Worm (Caenorhabditis elegans) whole organism, L1 larva: ENCODE data around the gene C23G10.1.

Experiments
- C04F5.9 ChIP-seq: sonication (generic microtip); optimal IDR thresholded peaks from 2 replicates; lab custom pipeline; 2016; ENCODE audit warnings: missing genetic modification characterization, missing compliant biosample characterization
- C16A3.4 ChIP-seq: fragments of 150-350 bp; optimal IDR thresholded peaks from 2 replicates; lab custom pipeline; 2014; ENCODE audit warnings: missing biosample characterization, missing genetic modification characterization
- F16B12.6 ChIP-seq: fragments of 150-350 bp; optimal IDR thresholded peaks from 2 replicates; lab custom pipeline; 2014; ENCODE audit warnings: missing biosample characterization, missing genetic modification characterization
- efl-1 ChIP-seq, 4 experiments: fragments of 150-350 bp; optimal IDR thresholded peaks in 3 of 4; peaks in 1 of 4; 1 replicate in 1 of 4; 2 replicates in 3 of 4; lab custom pipeline; 2014; ENCODE audit warnings: missing biosample characterization in 2 of 4, missing genetic modification characterization in 2 of 4, missing genetic modification reagents in 2 of 4
- egl-13 ChIP-seq: sonication (generic microtip); optimal IDR thresholded peaks from 2 replicates; lab custom pipeline; 2016; ENCODE audit warnings: missing genotype, missing genetic modification reagents, missing genetic modification characterization, missing compliant biosample characterization
- egl-27 ChIP-seq, 2 experiments: fragments of 150-350 bp in 1 of 2; sonication (generic microtip); optimal IDR thresholded peaks; 3 replicates each; lab custom pipeline; 2017 to 2018; ENCODE audit warnings: missing biosample characterization in 2 of 2, missing genetic modification characterization in 2 of 2, missing genetic modification reagents in 2 of 2
- elt-2 ChIP-seq: sonication (generic microtip); optimal IDR thresholded peaks from 2 replicates; lab custom pipeline; 2016; ENCODE audit warnings: missing genetic modification characterization, mild to moderate bottlenecking, inconsistent platforms, missing compliant biosample characterization, missing genetic modification reagents
- grh-1 ChIP-seq: fragments of 200-800 bp; sonication (Bioruptor generic); IDR thresholded peaks from 2 replicates; pipeline ENCODE4 v1.3.6; 2022; ENCODE audit warnings: missing genetic modification reagents, missing genetic modification characterization, missing compliant biosample characterization
- hlh-4 ChIP-seq: sonication (generic microtip); optimal IDR thresholded peaks from 2 replicates; lab custom pipeline; 2016; ENCODE audit warnings: mild to moderate bottlenecking, missing genetic modification characterization, missing compliant biosample characterization
- isw-1 ChIP-seq: fragments of 200-800 bp; sonication (Bioruptor generic); IDR thresholded peaks from 2 replicates; pipeline ENCODE4 v1.3.6; 2022; ENCODE audit warnings: missing genetic modification characterization, missing compliant biosample characterization
- lin-14 ChIP-seq: fragments of 200-800 bp; sonication (Bioruptor generic); optimal IDR thresholded peaks from 2 replicates; lab custom pipeline; 2018; ENCODE audit warnings: mild to moderate bottlenecking, missing genetic modification characterization, moderate library complexity, missing compliant biosample characterization
- lin-35 ChIP-seq, 2 experiments: fragments of 150-350 bp; optimal IDR thresholded peaks; 2 replicates each; lab custom pipeline; 2014; ENCODE audit warnings: missing biosample characterization in 2 of 2, missing genetic modification characterization in 2 of 2, missing genetic modification reagents in 2 of 2
- lsy-2 ChIP-seq, 2 experiments: fragments of 150-350 bp; optimal IDR thresholded peaks; 2 replicates each; lab custom pipeline; 2014; ENCODE audit warnings: missing biosample characterization in 2 of 2, missing genetic modification characterization in 2 of 2
- mdl-1 ChIP-seq, 2 experiments: fragments of 150-350 bp; optimal IDR thresholded peaks; 2 replicates each; lab custom pipeline; 2014 to 2017; ENCODE audit warnings: missing biosample characterization in 2 of 2, missing genetic modification characterization in 2 of 2, inconsistent platforms in 1 of 2
- mef-2 ChIP-seq: fragments of 150-350 bp; optimal IDR thresholded peaks from 2 replicates; lab custom pipeline; 2014; ENCODE audit warnings: missing biosample characterization, missing genetic modification characterization
- nhr-11 ChIP-seq: fragments of 150-350 bp; optimal IDR thresholded peaks from 2 replicates; lab custom pipeline; 2014; ENCODE audit warnings: missing biosample characterization, missing genetic modification characterization
- nhr-19 ChIP-seq: fragments of 200-800 bp; sonication (Bioruptor generic); conservative IDR thresholded peaks from 2 replicates; pipeline ENCODE4 v1.3.6; 2022; ENCODE audit warnings: missing genetic modification characterization, missing compliant biosample characterization
- nhr-20 ChIP-seq: sonication (generic microtip); optimal IDR thresholded peaks from 2 replicates; lab custom pipeline; 2016; ENCODE audit warnings: mild to moderate bottlenecking, missing genetic modification characterization, missing compliant biosample characterization
- nhr-71 ChIP-seq: sonication (generic microtip); optimal IDR thresholded peaks from 2 replicates; lab custom pipeline; 2016; ENCODE audit warnings: mild to moderate bottlenecking, missing genetic modification characterization, moderate library complexity, missing compliant biosample characterization
- nhr-85 ChIP-seq: sonication (generic microtip); peaks from one replicate; lab custom pipeline; 2016; ENCODE audit warnings: missing genetic modification characterization, inconsistent platforms, missing compliant biosample characterization
- nhr-90 ChIP-seq: sonication (generic microtip); optimal IDR thresholded peaks from 2 replicates; lab custom pipeline; 2016; ENCODE audit warnings: mild to moderate bottlenecking, missing genetic modification characterization, missing compliant biosample characterization; ENCODE audit not compliant: poor library complexity
- pag-3 ChIP-seq: sonication (generic microtip); optimal IDR thresholded peaks from 2 replicates; lab custom pipeline; 2017; ENCODE audit warnings: missing genetic modification characterization, mild to moderate bottlenecking, missing compliant biosample characterization, antibody characterized with exemption, borderline replicate concordance; ENCODE audit not compliant: insufficient read depth
- pqm-1 ChIP-seq: sonication (generic microtip); optimal IDR thresholded peaks from 3 replicates; lab custom pipeline; 2017; ENCODE audit warnings: missing biosample characterization, missing genetic modification characterization
- skn-1 ChIP-seq: fragments of 150-350 bp; optimal IDR thresholded peaks from 2 replicates; lab custom pipeline; 2014; ENCODE audit warnings: missing biosample characterization, missing genetic modification characterization
- snpc-4 ChIP-seq: fragments of 150-350 bp; optimal IDR thresholded peaks from 2 replicates; lab custom pipeline; 2014; ENCODE audit warnings: missing biosample characterization, missing genetic modification characterization
- snu-23 ChIP-seq: sonication (generic microtip); optimal IDR thresholded peaks from 2 replicates; lab custom pipeline; 2016; ENCODE audit warnings: missing genetic modification characterization, missing compliant biosample characterization
- sptf-1 ChIP-seq: fragments of 150-350 bp; optimal IDR thresholded peaks from 2 replicates; lab custom pipeline; 2014; ENCODE audit warnings: missing biosample characterization, missing genetic modification characterization
- sup-37 ChIP-seq: fragments of 200-800 bp; sonication (Bioruptor generic); optimal IDR thresholded peaks from 2 replicates; lab custom pipeline; 2018; ENCODE audit warnings: mild to moderate bottlenecking, missing genetic modification characterization, missing compliant biosample characterization
- tbx-2 ChIP-seq: sonication (generic microtip); optimal IDR thresholded peaks from 2 replicates; lab custom pipeline; 2016; ENCODE audit warnings: missing genetic modification characterization, missing compliant biosample characterization
- unc-86 ChIP-seq: sonication (generic microtip); optimal IDR thresholded peaks from 2 replicates; lab custom pipeline; 2016; ENCODE audit warnings: missing genetic modification characterization, missing compliant biosample characterization
- vab-15 ChIP-seq: sonication (generic microtip); optimal IDR thresholded peaks from 2 replicates; lab custom pipeline; 2017; ENCODE audit warnings: missing genotype, mild to moderate bottlenecking, missing genetic modification characterization, missing compliant biosample characterization
- zip-4 ChIP-seq: fragments of 200-800 bp; sonication (Bioruptor generic); optimal IDR thresholded peaks from 2 replicates; lab custom pipeline; 2018; ENCODE audit warnings: mild to moderate bottlenecking, missing genetic modification characterization, moderate library complexity, missing compliant biosample characterization

Gene C23G10.1

DNA sequence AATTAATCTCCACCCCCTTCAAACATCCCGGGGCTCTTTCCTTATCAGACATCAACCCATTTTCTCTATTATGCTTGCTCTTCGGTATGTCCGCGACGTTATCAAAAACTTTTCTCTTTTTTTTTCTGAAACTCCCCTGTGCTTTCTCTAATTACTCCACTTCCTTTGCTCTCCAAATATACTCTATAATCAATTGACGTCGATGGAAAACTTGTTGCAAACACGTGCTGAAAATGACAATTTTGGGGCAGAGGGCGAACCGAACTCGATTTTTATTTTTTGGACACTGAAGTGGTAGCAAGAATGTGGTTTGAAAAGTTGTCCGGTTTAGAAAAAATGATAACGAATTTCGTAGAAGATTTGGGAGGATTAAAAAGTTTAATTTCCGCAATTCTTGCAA, 30.0 kb upstream of the C23G10.1 start:
- TF ChIP-seq F16B12.6, result no peak
- TF ChIP-seq lin-35 (GFP tag; optimal IDR thresholded peaks at IDR 0.05; lab: Kevin White, UChicago), result peak in 1 of 2 experiments; percentile 5
- TF ChIP-seq efl-1 (optimal IDR thresholded peaks at IDR 0.05; lab: Kevin White, UChicago), result no peak
- TF ChIP-seq efl-1 (GFP tag; optimal IDR thresholded peaks at IDR 0.05 in 1 of 2; lab: Kevin White, UChicago), result peak in 1 of 2 experiments; percentile 76
- peak; percentile 44 for TF ChIP-seq nhr-20 (tag; lab: Kevin White, UChicago)
- no peak for TF ChIP-seq egl-13 (tag; lab: Kevin White, UChicago)
- peak; percentile 21 for TF ChIP-seq nhr-71 (tag; lab: Kevin White, UChicago)
- peak in 1 of 2 experiments; percentile 49 for TF ChIP-seq mdl-1 (tag; optimal IDR thresholded peaks at IDR 0.05; lab: Kevin White, UChicago)
- TF ChIP-seq snpc-4 (tag; lab: Kevin White, UChicago), result no peak
- TF ChIP-seq elt-2, result peak; percentile 95

DNA sequence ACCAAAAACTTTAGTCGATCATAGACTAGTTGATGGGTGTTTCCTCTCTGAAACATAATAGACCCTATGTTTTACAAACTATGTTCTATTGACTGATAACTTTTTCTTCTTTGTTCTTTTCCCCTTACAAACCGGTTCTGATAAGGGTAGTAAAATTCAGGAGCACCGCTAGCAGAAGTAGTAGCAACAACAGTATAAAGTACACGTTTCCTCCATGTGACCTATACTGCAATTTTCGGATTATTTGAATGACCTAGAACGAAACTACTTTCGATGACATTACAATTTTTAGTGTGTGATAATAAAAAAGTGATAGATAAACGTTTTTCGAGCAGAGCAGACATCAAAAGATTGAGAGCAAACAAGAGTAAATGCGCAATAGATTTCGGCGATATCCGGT, 28.8 kb upstream of the C23G10.1 start:
- peak; percentile 32 for TF ChIP-seq nhr-85 (tag; lab: Kevin White, UChicago)
- TF ChIP-seq lin-35 (GFP tag; optimal IDR thresholded peaks at IDR 0.05; lab: Kevin White, UChicago), result peak in 1 of 2 experiments; percentile 50
- TF ChIP-seq nhr-20 (tag; lab: Kevin White, UChicago), result peak; percentile 31
- TF ChIP-seq nhr-90, result peak; percentile 1
- no peak for TF ChIP-seq egl-27 (tag; optimal IDR thresholded peaks at IDR 0.05; lab: Kevin White, UChicago)
- TF ChIP-seq lin-14 (GFP tag; lab: Kevin White, UChicago), result peak; percentile 31
- TF ChIP-seq pag-3 (tag; lab: Kevin White, UChicago), result no peak
- TF ChIP-seq nhr-71 (tag; lab: Kevin White, UChicago), result peak; percentile 37
- TF ChIP-seq sup-37 (GFP tag; lab: Kevin White, UChicago), result no peak
- TF ChIP-seq elt-2, result peak; percentile 96
- no peak for TF ChIP-seq grh-1 (GFP tag; lab: Robert Waterston, UW)

DNA sequence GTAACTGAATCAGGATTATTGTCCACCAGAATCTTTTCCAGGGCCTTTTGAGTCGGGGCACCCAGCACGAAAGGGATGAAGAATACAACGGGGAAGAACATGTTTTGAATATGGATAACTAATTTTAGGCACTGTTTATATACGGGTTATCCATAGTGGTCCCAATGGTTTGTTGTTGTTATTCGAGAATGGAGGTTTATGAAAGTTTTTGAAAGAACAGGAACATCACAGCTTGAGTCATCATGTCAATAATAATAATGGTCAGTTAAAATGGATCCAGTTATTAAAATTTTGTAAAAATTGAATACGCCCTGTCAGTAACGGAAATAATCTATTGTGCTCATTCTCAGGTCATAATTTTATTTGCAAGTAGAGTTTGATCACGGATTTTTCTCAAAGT, 26.0 kb upstream of the C23G10.1 start, which contains the start of gene nas-28:
nas-28 (minus strand) TSS at position 101 of the 400 bp plus-strand sequence.
- TF ChIP-seq lin-35 (GFP tag; optimal IDR thresholded peaks at IDR 0.05; lab: Kevin White, UChicago) (no peak), egl-27 (tag; optimal IDR thresholded peaks at IDR 0.05; lab: Kevin White, UChicago) (no peak), grh-1 (GFP tag; lab: Robert Waterston, UW) (no peak), C04F5.9 (no peak), sptf-1 (tag; lab: Kevin White, UChicago) (no peak), pqm-1 (tag; lab: Kevin White, UChicago) (no peak), nhr-11 (tag; lab: Kevin White, UChicago) (no peak), isw-1 (GFP tag; lab: Robert Waterston, UW) (no peak)

DNA sequence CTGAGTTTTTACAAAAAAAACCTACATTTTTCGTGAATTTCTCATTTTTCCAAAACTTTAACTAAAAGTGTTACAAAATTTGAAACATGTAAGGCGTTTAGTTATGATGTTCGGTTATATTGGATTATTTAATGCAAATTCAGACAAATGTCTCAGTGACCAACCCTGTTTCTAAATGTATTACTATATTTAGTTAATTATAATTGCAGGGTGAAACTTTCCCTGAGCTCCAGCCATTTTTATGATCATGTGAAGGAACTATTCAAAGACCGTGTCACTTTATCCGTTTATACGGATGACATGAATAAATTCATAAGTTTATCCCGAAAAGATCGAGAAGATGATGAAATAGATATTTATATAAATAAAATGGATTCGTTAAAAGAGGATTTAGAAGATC, 18.3 kb upstream of the C23G10.1 start, which contains the start of gene C23G10.5:
C23G10.5 (plus strand) TSS at position 301 of the 400 bp plus-strand sequence.
- TF ChIP-seq zip-4 (GFP tag; lab: Kevin White, UChicago) (no peak), lsy-2 (tag; optimal IDR thresholded peaks at IDR 0.05; lab: Kevin White, UChicago) (no peak)

DNA sequence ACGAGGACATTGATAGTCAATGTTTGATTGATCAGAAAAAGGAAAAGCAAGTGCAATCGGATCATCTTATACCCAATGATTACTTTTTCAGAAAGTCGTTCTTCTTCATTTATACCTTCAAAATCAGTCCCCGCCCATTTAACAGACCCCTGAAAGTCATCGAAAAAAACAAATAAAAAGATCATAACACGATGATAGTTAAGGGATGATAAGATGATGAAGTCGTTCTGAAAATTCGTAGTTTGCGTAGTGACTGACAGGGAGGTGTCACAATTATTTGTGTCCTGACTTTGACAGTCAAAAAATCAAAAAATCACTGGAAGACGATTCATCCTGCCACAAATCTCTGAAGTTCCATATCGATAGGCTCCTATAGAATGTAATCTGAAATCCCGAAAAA, 14.6 kb upstream of the C23G10.1 start, which contains the start of gene ugt-66:
ugt-66 (minus strand) TSS at position 101 of the 400 bp plus-strand sequence.
- no peak for TF ChIP-seq tbx-2 (tag; lab: Kevin White, UChicago)
- no peak for TF ChIP-seq C16A3.4 (tag; lab: Kevin White, UChicago)
- no peak for TF ChIP-seq vab-15 (tag; lab: Kevin White, UChicago)
- TF ChIP-seq mef-2 (tag; lab: Kevin White, UChicago), result no peak
- TF ChIP-seq snu-23 (GFP tag; lab: Kevin White, UChicago), result no peak

DNA sequence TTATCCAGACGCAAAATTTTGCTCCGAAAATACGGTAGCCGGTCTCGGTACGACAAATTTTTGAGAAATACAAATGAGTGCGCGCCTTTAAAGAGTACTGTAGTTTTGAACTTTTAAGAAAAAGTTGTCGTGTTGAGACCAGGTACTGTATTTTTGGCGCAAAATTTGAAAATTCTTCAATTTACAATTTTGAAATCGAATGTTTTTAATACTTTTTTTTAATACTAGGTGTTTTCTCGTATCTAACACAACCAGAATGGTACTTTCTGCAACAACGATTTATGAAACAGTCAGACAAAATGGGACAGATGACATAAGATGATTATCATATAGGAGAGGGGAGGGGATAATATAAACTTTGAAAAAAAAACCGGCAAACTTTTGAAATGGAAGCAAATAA, 13.4 kb upstream of the C23G10.1 start:
- TF ChIP-seq hlh-4 (tag; lab: Kevin White, UChicago) (no peak), nhr-19 (GFP tag; lab: Robert Waterston, UW) (no peak), skn-1 (tag; lab: Kevin White, UChicago) (no peak), unc-86 (tag; lab: Kevin White, UChicago) (no peak), efl-1 (optimal IDR thresholded peaks at IDR 0.05; lab: Kevin White, UChicago) (no peak), efl-1 (GFP tag; optimal IDR thresholded peaks at IDR 0.05 in 1 of 2; lab: Kevin White, UChicago) (peak in 1 of 2 experiments; percentile 63)
- TF ChIP-seq, all 84 proteins: peak for 1
